Fruit fly (Drosophila melanogaster) whole organism, embryonic: ENCODE measurements around the gene Snmp2.

Source experiments
- CG10565 ChIP-seq: fragments of 200-800 bp; sonication (Bioruptor generic); optimal IDR thresholded peaks from 3 replicates; lab custom pipeline; 2016; ENCODE audit warnings: missing biosample characterization, mild to moderate bottlenecking, missing genetic modification characterization
- CG14667 ChIP-seq: fragments of 200-800 bp; sonication (Bioruptor generic); IDR thresholded peaks from 2 replicates; pipeline ENCODE4 v1.3.6; 2022; ENCODE audit warnings: missing biosample characterization, missing genetic modification characterization
- CG1603 ChIP-seq: fragments of 200-800 bp; sonication (Bioruptor generic); optimal IDR thresholded peaks from 2 replicates; lab custom pipeline; 2019; ENCODE audit warnings: missing biosample characterization, mild to moderate bottlenecking, missing genetic modification characterization, moderate library complexity
- CG17361 ChIP-seq: fragments of 200-800 bp; sonication (Bioruptor generic); IDR thresholded peaks from 3 replicates; pipeline ENCODE4 v1.3.6; 2022; ENCODE audit warnings: missing biosample characterization, missing genetic modification characterization
- CG17829 ChIP-seq: fragments of 200-800 bp; optimal IDR thresholded peaks from 2 replicates; lab custom pipeline; 2019; ENCODE audit warnings: missing biosample characterization, mild to moderate bottlenecking, missing genetic modification characterization, moderate library complexity
- CG17912 ChIP-seq: fragments of 200-800 bp; sonication (Bioruptor generic); optimal IDR thresholded peaks from 2 replicates; lab custom pipeline; 2018; ENCODE audit warnings: missing biosample characterization, mild to moderate bottlenecking, missing genetic modification characterization
- CG18764 ChIP-seq: fragments of 200-800 bp; sonication (Bioruptor generic); optimal IDR thresholded peaks from 3 replicates; lab custom pipeline; 2016; ENCODE audit warnings: missing biosample characterization, missing genetic modification characterization
- CG2678 ChIP-seq: fragments of 200-800 bp; sonication (Bioruptor generic); optimal IDR thresholded peaks from 3 replicates; lab custom pipeline; 2019; ENCODE audit warnings: missing biosample characterization, mild to moderate bottlenecking, missing genetic modification characterization, moderate library complexity
- CG2712 ChIP-seq: fragments of 200-800 bp; optimal IDR thresholded peaks from 3 replicates; lab custom pipeline; 2019; ENCODE audit warnings: missing biosample characterization, mild to moderate bottlenecking, missing genetic modification characterization, moderate library complexity
- CG3065 ChIP-seq: fragments of 200-800 bp; sonication (Bioruptor generic); optimal IDR thresholded peaks from 2 replicates; lab custom pipeline; 2016; ENCODE audit warnings: missing biosample characterization, missing genetic modification characterization
- CG3163 ChIP-seq: fragments of 200-800 bp; sonication (Bioruptor generic); optimal IDR thresholded peaks from 3 replicates; lab custom pipeline; 2016; ENCODE audit warnings: missing biosample characterization, missing genetic modification characterization
- CG34422 ChIP-seq: fragments of 200-800 bp; sonication (Bioruptor generic); IDR thresholded peaks from 3 replicates; pipeline ENCODE4 v1.3.6; 2022; ENCODE audit warnings: missing biosample characterization, missing genetic modification characterization
- CG3847 ChIP-seq: fragments of 200-800 bp; sonication (Bioruptor generic); IDR thresholded peaks from 2 replicates; pipeline ENCODE4 v1.3.6; 2022; ENCODE audit warnings: missing biosample characterization, missing genetic modification characterization
- CG4404 ChIP-seq: fragments of 200-800 bp; sonication (Bioruptor generic); IDR thresholded peaks from 2 replicates; pipeline ENCODE4 v1.3.6; 2022; ENCODE audit warnings: missing biosample characterization, missing genetic modification characterization
- CG6175 ChIP-seq: fragments of 200-800 bp; sonication (Bioruptor generic); IDR thresholded peaks from 3 replicates; pipeline ENCODE4 v1.3.6; 2022; ENCODE audit warnings: missing biosample characterization, missing genetic modification characterization
- CG7372 ChIP-seq: fragments of 200-800 bp; sonication (Bioruptor generic); IDR thresholded peaks from 2 replicates; pipeline ENCODE4 v1.3.6; 2022; ENCODE audit warnings: missing biosample characterization, missing genetic modification characterization
- CG7987 ChIP-seq: fragments of 200-800 bp; sonication (Bioruptor generic); optimal IDR thresholded peaks from 2 replicates; lab custom pipeline; 2018; ENCODE audit warnings: missing biosample characterization, mild to moderate bottlenecking, missing genetic modification characterization, moderate library complexity
- CG8089 ChIP-seq: fragments of 200-800 bp; sonication (Bioruptor generic); optimal IDR thresholded peaks from 3 replicates; lab custom pipeline; 2016; ENCODE audit warnings: missing biosample characterization, missing genetic modification characterization
- CG8281 ChIP-seq: fragments of 200-800 bp; sonication (Bioruptor generic); optimal IDR thresholded peaks from 2 replicates; lab custom pipeline; 2018; ENCODE audit warnings: missing biosample characterization, mild to moderate bottlenecking, missing genetic modification characterization, moderate library complexity
- CG9932 ChIP-seq: fragments of 200-800 bp; sonication (Bioruptor generic); IDR thresholded peaks from 2 replicates; pipeline ENCODE4 v1.3.6; 2022; ENCODE audit warnings: missing biosample characterization, missing genetic modification characterization
- Deaf1 ChIP-seq: fragments of 200-800 bp; optimal IDR thresholded peaks from 3 replicates; lab custom pipeline; 2019; ENCODE audit warnings: missing biosample characterization, mild to moderate bottlenecking, missing genetic modification characterization, moderate library complexity
- Dip2 ChIP-seq: fragments of 200-800 bp; sonication (Bioruptor generic); IDR thresholded peaks from 2 replicates; pipeline ENCODE4 v1.3.6; 2022; ENCODE audit warnings: missing biosample characterization, missing genetic modification characterization
- Dp ChIP-seq: fragments of 200-800 bp; sonication (Bioruptor generic); optimal IDR thresholded peaks from 2 replicates; lab custom pipeline; 2018; ENCODE audit warnings: missing biosample characterization, mild to moderate bottlenecking, missing genetic modification characterization, moderate library complexity
- ERR ChIP-seq: fragments of 200-800 bp; sonication (Bioruptor generic); optimal IDR thresholded peaks from 2 replicates; lab custom pipeline; 2016; ENCODE audit warnings: missing biosample characterization, missing genetic modification characterization
- H15 ChIP-seq: fragments of 200-800 bp; sonication (Bioruptor generic); IDR thresholded peaks from 3 replicates; pipeline ENCODE4 v1.3.6; 2022; ENCODE audit warnings: missing biosample characterization, missing genetic modification characterization
- HLH3B ChIP-seq: fragments of 200-800 bp; sonication (Bioruptor generic); IDR thresholded peaks from 2 replicates; pipeline ENCODE4 v1.3.6; 2022; ENCODE audit warnings: missing biosample characterization, missing genetic modification characterization
- Hey ChIP-seq: fragments of 200-800 bp; sonication (Bioruptor generic); optimal IDR thresholded peaks from 3 replicates; lab custom pipeline; 2018; ENCODE audit warnings: missing biosample characterization, mild to moderate bottlenecking, missing genetic modification characterization
- Hr78 ChIP-seq, 2 experiments: fragments of 200-800 bp in 1 of 2; fragments of >200 bp in 1 of 2; sonication (Bioruptor generic) in 1 of 2; optimal IDR thresholded peaks; 2 replicates each; lab custom pipeline; 2017 to 2019; ENCODE audit warnings: missing biosample characterization in 2 of 2, missing genetic modification characterization in 2 of 2, mild to moderate bottlenecking in 1 of 2, moderate library complexity in 1 of 2
- MESR4 ChIP-seq: fragments of 200-800 bp; sonication (Bioruptor generic); optimal IDR thresholded peaks from 2 replicates; lab custom pipeline; 2018; ENCODE audit warnings: missing biosample characterization, mild to moderate bottlenecking, missing genetic modification characterization, moderate library complexity
- Max ChIP-seq: fragments of 200-800 bp; sonication (Bioruptor generic); optimal IDR thresholded peaks from 2 replicates; lab custom pipeline; 2016; ENCODE audit warnings: missing biosample characterization, mild to moderate bottlenecking, missing genetic modification characterization
- NfI ChIP-seq: fragments of 200-800 bp; sonication (Bioruptor generic); optimal IDR thresholded peaks from 3 replicates; lab custom pipeline; 2018; ENCODE audit warnings: missing biosample characterization, mild to moderate bottlenecking, missing genetic modification characterization, moderate library complexity
- Oli ChIP-seq: fragments of 200-800 bp; sonication (Bioruptor generic); optimal IDR thresholded peaks from 2 replicates; lab custom pipeline; 2018; ENCODE audit warnings: missing biosample characterization, mild to moderate bottlenecking, missing genetic modification characterization, moderate library complexity
- bowl ChIP-seq: fragments of 200-800 bp; sonication (Bioruptor generic); IDR thresholded peaks from 2 replicates; pipeline ENCODE4 v1.3.6; 2022; ENCODE audit warnings: missing biosample characterization, missing genetic modification characterization
- danr ChIP-seq: fragments of 200-800 bp; sonication (Bioruptor generic); IDR thresholded peaks from 2 replicates; pipeline ENCODE4 v1.3.6; 2022; ENCODE audit warnings: missing biosample characterization, missing genetic modification characterization
- disco-r ChIP-seq: fragments of 200-800 bp; sonication (Bioruptor generic); optimal IDR thresholded peaks from 2 replicates; lab custom pipeline; 2016; ENCODE audit warnings: missing biosample characterization, missing genetic modification characterization
- dmrt11E ChIP-seq: fragments of 200-800 bp; sonication (Bioruptor generic); optimal IDR thresholded peaks from 3 replicates; lab custom pipeline; 2018; ENCODE audit warnings: missing biosample characterization, mild to moderate bottlenecking, missing genetic modification characterization, moderate library complexity
- inv ChIP-seq: fragments of 200-800 bp; sonication (Bioruptor generic); IDR thresholded peaks from 2 replicates; pipeline ENCODE4 v1.3.6; 2022; ENCODE audit warnings: missing biosample characterization, missing genetic modification characterization; ENCODE audit not compliant: partially characterized antibody
- kah ChIP-seq: fragments of 200-800 bp; sonication (Bioruptor generic); optimal IDR thresholded peaks from 2 replicates; lab custom pipeline; 2018; ENCODE audit warnings: missing biosample characterization, mild to moderate bottlenecking, missing genetic modification characterization
- ken ChIP-seq: fragments of 200-800 bp; sonication (Bioruptor generic); IDR thresholded peaks from 3 replicates; pipeline ENCODE4 v1.3.6; 2022; ENCODE audit warnings: missing biosample characterization, missing genetic modification characterization
- org-1 ChIP-seq: fragments of 200-800 bp; sonication (Bioruptor generic); optimal IDR thresholded peaks from 2 replicates; lab custom pipeline; 2017; ENCODE audit warnings: missing biosample characterization, missing genetic modification characterization
- peb ChIP-seq: fragments of 200-800 bp; sonication (Bioruptor generic); IDR thresholded peaks from 2 replicates; pipeline ENCODE4 v1.3.6; 2022; ENCODE audit warnings: missing biosample characterization, missing genetic modification characterization
- pho ChIP-seq: fragments of 200-800 bp; sonication (Bioruptor generic); optimal IDR thresholded peaks from 2 replicates; lab custom pipeline; 2016; ENCODE audit warnings: missing biosample characterization, missing genetic modification characterization
- prd ChIP-seq, 3 experiments: fragments of >200 bp in 2 of 3; fragments of 200-800 bp in 1 of 3; sonication (Bioruptor generic) in 1 of 3; optimal IDR thresholded peaks in 2 of 3; IDR thresholded peaks in 1 of 3; 2 replicates in 2 of 3; 3 replicates in 1 of 3; pipeline versions ENCODE4 v1.3.6 to Lab custom; 2017 to 2022; ENCODE audit warnings: missing biosample characterization in 1 of 3, missing genetic modification characterization in 1 of 3
- sc ChIP-seq, 3 experiments: fragments of >200 bp in 2 of 3; fragments of 200-800 bp in 1 of 3; sonication (Bioruptor generic) in 1 of 3; optimal IDR thresholded peaks; 2 replicates in 2 of 3; 3 replicates in 1 of 3; lab custom pipeline; 2017; ENCODE audit warnings: mild to moderate bottlenecking in 1 of 3, missing biosample characterization in 1 of 3, missing genetic modification characterization in 1 of 3, missing genetic modification reagents in 1 of 3
- slou ChIP-seq: fragments of 200-800 bp; sonication (Bioruptor generic); optimal IDR thresholded peaks from 3 replicates; lab custom pipeline; 2016; ENCODE audit warnings: missing biosample characterization, missing genetic modification characterization
- sqz ChIP-seq: fragments of 200-800 bp; sonication (Bioruptor generic); optimal IDR thresholded peaks from 3 replicates; lab custom pipeline; 2018; ENCODE audit warnings: missing biosample characterization, mild to moderate bottlenecking, missing genetic modification characterization
- tgo ChIP-seq: fragments of 200-800 bp; sonication (Bioruptor generic); IDR thresholded peaks from 3 replicates; pipeline ENCODE4 v1.3.6; 2022; ENCODE audit warnings: missing biosample characterization, missing genetic modification characterization
- ttk ChIP-seq: fragments of 200-800 bp; sonication (Bioruptor generic); IDR thresholded peaks from 2 replicates; pipeline ENCODE4 v2.1.2; 2022; ENCODE audit warnings: missing biosample characterization, missing genetic modification characterization
- twi ChIP-seq: fragments of 200-800 bp; optimal IDR thresholded peaks from 2 replicates; lab custom pipeline; 2019; ENCODE audit warnings: missing biosample characterization, mild to moderate bottlenecking, missing genetic modification characterization, moderate library complexity
- wek ChIP-seq: fragments of 200-800 bp; sonication (Bioruptor generic); optimal IDR thresholded peaks from 3 replicates; lab custom pipeline; 2018; ENCODE audit warnings: missing biosample characterization, mild to moderate bottlenecking, missing genetic modification characterization, moderate library complexity

The Snmp2 gene

DNA sequence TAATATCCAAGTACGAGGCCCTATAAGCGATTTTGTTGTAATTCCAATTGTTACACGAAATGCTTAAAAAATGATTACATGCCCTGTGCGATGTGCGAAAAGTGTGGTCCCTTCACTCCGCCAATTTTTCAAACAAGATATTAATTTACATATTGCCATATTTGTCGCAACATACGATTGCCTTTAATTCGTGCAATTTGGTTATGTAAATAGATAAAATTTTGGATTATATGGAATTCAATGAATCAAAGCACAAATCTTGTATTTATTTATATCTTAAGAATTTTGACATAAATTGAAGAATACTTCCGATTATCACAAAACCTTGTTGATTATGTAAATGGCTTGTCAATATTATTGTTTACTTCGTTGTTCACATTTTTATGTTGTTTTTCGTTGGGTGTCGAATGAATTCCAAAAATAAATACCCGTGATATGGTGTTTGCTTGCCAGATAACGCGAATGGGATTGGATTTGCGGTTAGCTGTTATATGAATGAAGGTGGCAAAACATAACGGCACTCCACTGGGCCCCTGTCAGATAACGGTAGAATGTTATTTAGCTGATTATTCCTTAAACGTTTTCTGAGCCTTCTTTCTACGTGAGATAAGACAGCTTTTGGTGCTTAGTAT is 39.3 kb upstream of the Snmp2 start (continued):
- TF ChIP-seq CG17912, result no peak
- no peak for TF ChIP-seq H15 (GFP tag; lab: Robert Waterston, UW)
- TF ChIP-seq CG1603 (tag; lab: Kevin White, UChicago), result no peak
- TF ChIP-seq Hey (tag; lab: Kevin White, UChicago), result no peak
- no peak for TF ChIP-seq CG34422 (GFP tag; lab: Robert Waterston, UW)
- no peak for TF ChIP-seq CG10565 (GFP tag; lab: Kevin White, UChicago)
- TF ChIP-seq Max (GFP tag; lab: Kevin White, UChicago), result no peak
- TF ChIP-seq org-1, result no peak
- TF ChIP-seq ERR (GFP tag; lab: Kevin White, UChicago), result no peak
- no peak for TF ChIP-seq twi (tag; lab: Kevin White, UChicago)
- TF ChIP-seq CG9932 (GFP tag; lab: Robert Waterston, UW), result no peak
- no peak for TF ChIP-seq kah (GFP tag; lab: Kevin White, UChicago)
- TF ChIP-seq dmrt11E (tag; lab: Kevin White, UChicago), result no peak
- no peak for TF ChIP-seq MESR4
- no peak for TF ChIP-seq CG2678 (tag; lab: Kevin White, UChicago)
- TF ChIP-seq CG17829 (tag; lab: Kevin White, UChicago), result no peak
- no peak for TF ChIP-seq peb
- no peak for TF ChIP-seq ttk
- TF ChIP-seq danr, result no peak
- TF ChIP-seq tgo (GFP tag; lab: Robert Waterston, UW), result no peak
- no peak for TF ChIP-seq Dip2 (GFP tag; lab: Robert Waterston, UW)
- no peak for TF ChIP-seq pho (GFP tag; lab: Kevin White, UChicago)
- TF ChIP-seq CG18764, result no peak
- no peak for TF ChIP-seq sc (optimal IDR thresholded peaks at IDR 0.05; lab: Kevin White, UChicago)
- TF ChIP-seq sc (GFP tag; optimal IDR thresholded peaks at IDR 0.05; lab: Kevin White, UChicago), result no peak
- TF ChIP-seq bowl (GFP tag; lab: Robert Waterston, UW), result no peak
- no peak for TF ChIP-seq CG7372 (GFP tag; lab: Robert Waterston, UW)
- no peak for TF ChIP-seq CG6175 (GFP tag; lab: Robert Waterston, UW)
- no peak for TF ChIP-seq disco-r (GFP tag; lab: Kevin White, UChicago)
- no peak for TF ChIP-seq CG4404 (GFP tag; lab: Robert Waterston, UW)
- no peak for TF ChIP-seq CG14667 (GFP tag; lab: Robert Waterston, UW)
- no peak for TF ChIP-seq Oli
- TF ChIP-seq Hr78 (GFP tag; optimal IDR thresholded peaks at IDR 0.05; lab: Kevin White, UChicago), result no peak
- no peak for TF ChIP-seq inv
- TF ChIP-seq slou, result peak; percentile 18
- TF ChIP-seq CG3065, result no peak
- peak; percentile 36 for TF ChIP-seq sqz
- no peak for TF ChIP-seq CG8089 (GFP tag; lab: Kevin White, UChicago)
- TF ChIP-seq CG2712, result no peak
- TF ChIP-seq NfI (GFP tag; lab: Kevin White, UChicago), result no peak
- peak; percentile 12 for TF ChIP-seq CG8281 (tag; lab: Kevin White, UChicago)
- TF ChIP-seq prd (optimal IDR thresholded peaks at IDR 0.05; lab: Kevin White, UChicago), result no peak
- no peak for TF ChIP-seq prd (GFP tag; IDR thresholded peaks at IDR 0.05; lab: Robert Waterston, UW)
- peak; percentile 38 for TF ChIP-seq CG7987
- TF ChIP-seq CG3163, result peak; percentile 80
- TF ChIP-seq ken (GFP tag; lab: Robert Waterston, UW), result no peak
- no peak for TF ChIP-seq CG17361
- TF ChIP-seq wek (GFP tag; lab: Kevin White, UChicago), result peak; percentile 54
- TF ChIP-seq HLH3B, result peak; percentile 36; the same call in 1 of the 2 replicates
- no peak for TF ChIP-seq Deaf1 (tag; lab: Kevin White, UChicago)
- TF ChIP-seq CG3847 (GFP tag; lab: Robert Waterston, UW), result no peak
- TF ChIP-seq Dp (GFP tag; lab: Kevin White, UChicago), result no peak
